Worm (Caenorhabditis elegans): ENCODE data around the gene romo-1.

DNA sequence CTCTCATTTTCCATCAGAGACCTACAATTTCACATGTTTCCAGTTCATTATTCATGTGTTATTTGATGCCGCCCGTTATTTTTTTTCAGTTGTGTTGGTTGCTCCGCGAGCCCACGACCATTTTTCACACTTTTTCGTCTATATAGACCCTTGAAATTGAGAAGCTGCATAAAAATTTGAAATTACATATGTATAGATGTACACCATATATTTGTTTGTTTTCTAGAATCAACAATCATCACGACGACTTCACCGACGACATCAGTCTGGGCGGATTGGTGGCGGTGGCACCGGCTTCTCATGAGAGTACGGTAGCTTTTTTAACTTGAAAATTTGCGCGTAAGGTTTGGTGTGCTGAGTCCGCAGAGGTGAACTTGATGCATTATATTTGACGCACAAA lies 33.1 kb upstream of the romo-1 start, which contains the start of gene Y48C3A.5:
- TF ChIP-seq madf-10 (tag; optimal IDR thresholded peaks at IDR 0.05) (no peak), K11D2.4 (GFP tag; IDR thresholded peaks at IDR 0.05) (no peak), nhr-27 (tag; optimal IDR thresholded peaks at IDR 0.05) (no peak), unc-62 (GFP tag; optimal IDR thresholded peaks at IDR 0.05) (no peak), ets-4 (GFP tag; optimal IDR thresholded peaks at IDR 0.05) (no peak), pbrm-1 (GFP tag; IDR thresholded peaks at IDR 0.05) (no peak), nhr-90 (tag; optimal IDR thresholded peaks at IDR 0.05) (no peak), lin-35 (GFP tag; optimal IDR thresholded peaks at IDR 0.05) (no peak), hrde-1 (tag; optimal IDR thresholded peaks at IDR 0.05; ENCODE audit: borderline replicate concordance) (no peak)

Data from whole organism, young adult.